Worm (Caenorhabditis elegans): ENCODE results near the gene C41A3.2.

Gene C41A3.2

ce11 chrX:5374742-5375141 lies 39.4 kb downstream of the C41A3.2 start, which contains the start of gene sek-4:
TSS of gene sek-4 (plus strand) at chrX:5375059.
- TF ChIP-seq nhr-28 (tag; optimal IDR thresholded peaks at IDR 0.05) = peak; percentile 45
- TF ChIP-seq daf-16 (GFP tag; optimal IDR thresholded peaks at IDR 0.05) = no peak
- TF ChIP-seq daf-16 (tag; optimal IDR thresholded peaks at IDR 0.05) = peak; percentile 91
- peak; percentile 33; the same call in 1 of the 2 replicates for TF ChIP-seq dmd-6 (GFP tag; IDR thresholded peaks at IDR 0.05)
- no peak for TF ChIP-seq ceh-28 (tag; optimal IDR thresholded peaks at IDR 0.05)
- TF ChIP-seq pqm-1 (tag; optimal IDR thresholded peaks at IDR 0.05) = peak; percentile 52

ce11 chrX:5373597-5373996 lies 40.6 kb downstream of the C41A3.2 start:
- TF ChIP-seq ceh-20 (GFP tag; IDR thresholded peaks at IDR 0.05) (no peak), unc-62 (GFP tag; optimal IDR thresholded peaks at IDR 0.05 in 1 of 2) (peak in 1 of 2 experiments; percentile 95), unc-62 (tag; optimal IDR thresholded peaks at IDR 0.05) (no peak)

ce11 chrX:5372638-5373037 lies 41.5 kb downstream of the C41A3.2 start, which contains the start of gene F35C8.8:
TSS of gene F35C8.8 (minus strand) at chrX:5372639.
- TF ChIP-seq nhr-48 (tag; optimal IDR thresholded peaks at IDR 0.05) (no peak), mes-2 (tag; optimal IDR thresholded peaks at IDR 0.05; ENCODE audit: poor library complexity, severe bottlenecking) (no peak), pha-4 (GFP tag; IDR thresholded peaks at IDR 0.05) (no peak), pha-4 (tag; optimal IDR thresholded peaks at IDR 0.05) (no peak), lin-1 (GFP tag; IDR thresholded peaks at IDR 0.05) (no peak), spr-3 (GFP tag; optimal IDR thresholded peaks at IDR 0.05) (no peak), F26F4.8 (GFP tag; conservative IDR thresholded peaks at IDR 0.05) (no peak), nhr-41 (GFP tag; IDR thresholded peaks at IDR 0.05) (no peak), ZK546.5 (tag; optimal IDR thresholded peaks at IDR 0.05) (no peak), T20F7.1 (GFP tag; optimal IDR thresholded peaks at IDR 0.05) (no peak), daf-12 (tag; optimal IDR thresholded peaks at IDR 0.05) (no peak)

ce11 chrX:5370605-5371004 lies 43.5 kb downstream of the C41A3.2 start:
- TF ChIP-seq ceh-28 (tag; optimal IDR thresholded peaks at IDR 0.05) (no peak), hlh-30 (tag; optimal IDR thresholded peaks at IDR 0.05; ENCODE audit: insufficient read depth) (no peak), saeg-2 (GFP tag; IDR thresholded peaks at IDR 0.05) (no peak), dmd-6 (GFP tag; IDR thresholded peaks at IDR 0.05) (no peak), ztf-11 (tag; optimal IDR thresholded peaks at IDR 0.05) (no peak), dmd-8 (GFP tag; IDR thresholded peaks at IDR 0.05) (no peak), sdz-12 (GFP tag; optimal IDR thresholded peaks at IDR 0.05) (no peak), nhr-237 (tag; optimal IDR thresholded peaks at IDR 0.05) (no peak), F26F4.8 (GFP tag; conservative IDR thresholded peaks at IDR 0.05) (no peak), rbr-2 (tag; optimal IDR thresholded peaks at IDR 0.05) (no peak), tra-1 (GFP tag; IDR thresholded peaks at IDR 0.05) (no peak), zip-2 (tag; optimal IDR thresholded peaks at IDR 0.05) (no peak), hmg-1.1 (GFP tag; IDR thresholded peaks at IDR 0.05) (no peak), R02D3.7 (tag; optimal IDR thresholded peaks at IDR 0.05) (no peak), F37D6.2 (tag; optimal IDR thresholded peaks at IDR 0.05) (no peak), hlh-11 (tag; optimal IDR thresholded peaks at IDR 0.05) (no peak), ceh-82 (tag; optimal IDR thresholded peaks at IDR 0.05) (no peak), pqm-1 (tag; optimal IDR thresholded peaks at IDR 0.05) (no peak), lim-7 (GFP tag; IDR thresholded peaks at IDR 0.05) (no peak)

- TF ChIP-seq fos-1 (tag; optimal IDR thresholded peaks at IDR 0.05) = no peak
- no peak for TF ChIP-seq ces-1 (GFP tag; optimal IDR thresholded peaks at IDR 0.05)
- TF ChIP-seq mdl-1 (tag; optimal IDR thresholded peaks at IDR 0.05) = peak in 1 of 2 experiments; percentile 39
- TF ChIP-seq fkh-10 (GFP tag; optimal IDR thresholded peaks at IDR 0.05) = peak; percentile 78
- TF ChIP-seq hif-1 (tag; optimal IDR thresholded peaks at IDR 0.05) = no peak
- TF ChIP-seq arid-1 (GFP tag; conservative IDR thresholded peaks at IDR 0.05) = 0 out of 2 replicates have a peak, but pooled peaks have one; percentile 24
- TF ChIP-seq dmd-6 (GFP tag; IDR thresholded peaks at IDR 0.05) = peak; percentile 13; the same call in 1 of the 2 replicates
- peak; percentile 75 for TF ChIP-seq hmg-1.1 (GFP tag; IDR thresholded peaks at IDR 0.05)
- no peak for TF ChIP-seq daf-19 (GFP tag; conservative IDR thresholded peaks at IDR 0.05)
- no peak for TF ChIP-seq daf-8 (GFP tag; IDR thresholded peaks at IDR 0.05)
- peak; percentile 48 for TF ChIP-seq mep-1 (tag; optimal IDR thresholded peaks at IDR 0.05)
- TF ChIP-seq nhr-25 (tag; optimal IDR thresholded peaks at IDR 0.05; ENCODE audit: borderline replicate concordance, insufficient read depth) = no peak
- TF ChIP-seq ZK546.5 (tag; optimal IDR thresholded peaks at IDR 0.05) = no peak
- no peak for TF ChIP-seq ceh-44 (GFP tag; IDR thresholded peaks at IDR 0.05)
- TF ChIP-seq unc-62 (GFP tag; optimal IDR thresholded peaks at IDR 0.05 in 1 of 2) = peak in 1 of 2 experiments; percentile 97
- TF ChIP-seq unc-62 (tag; optimal IDR thresholded peaks at IDR 0.05) = no peak
Observed at ce11 chrX:5368220-5368619, 45.9 kb downstream of the C41A3.2 start, which contains the start of gene jkk-1. TSS of gene jkk-1 (plus strand) at chrX:5368468.

Measured in whole organism, L4 larva.